Fruit fly (Drosophila melanogaster): ENCODE data around the gene CG17834.

Gene CG17834

DNA sequence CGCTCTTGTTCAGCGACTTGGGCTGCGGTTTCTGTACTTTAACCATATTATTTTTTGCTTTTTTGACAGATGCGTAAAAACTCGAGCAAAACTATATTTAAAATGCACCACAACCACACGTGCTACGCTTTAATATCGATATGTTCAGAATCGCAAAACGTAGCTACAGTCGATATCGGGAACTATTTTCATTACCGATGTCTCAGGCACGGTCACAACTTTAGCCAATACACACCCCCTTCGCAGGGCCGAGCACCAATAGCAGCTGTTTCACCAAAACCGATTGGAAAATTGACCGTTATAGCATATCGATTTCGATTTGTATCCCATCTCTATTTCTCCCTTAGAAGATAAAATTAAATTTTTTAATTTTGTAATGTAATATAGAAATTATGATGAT is 17.2 kb upstream of the CG17834 start, which contains the start of gene CG13096 (continued):
- TF ChIP-seq crp (GFP tag; optimal IDR thresholded peaks at IDR 0.05) (peak; percentile 73 to 95), gsb-n (tag; optimal IDR thresholded peaks at IDR 0.05) (no peak), CrebB (tag; optimal IDR thresholded peaks at IDR 0.05) (peak; percentile 6), CG6813 (GFP tag; optimal IDR thresholded peaks at IDR 0.05) (no peak), crc (GFP tag; optimal IDR thresholded peaks at IDR 0.05) (no peak), scrt (GFP tag; optimal IDR thresholded peaks at IDR 0.05) (no peak), hth (optimal IDR thresholded peaks at IDR 0.05) (no peak), dati (GFP tag; IDR thresholded peaks at IDR 0.05) (no peak), CG6654 (GFP tag; optimal IDR thresholded peaks at IDR 0.05) (no peak), HmgZ (tag; optimal IDR thresholded peaks at IDR 0.05) (peak; percentile 86), zen (tag; optimal IDR thresholded peaks at IDR 0.05) (peak; percentile 65), Nf-YC (tag; optimal IDR thresholded peaks at IDR 0.05) (peak; percentile 81), eve (GFP tag; optimal IDR thresholded peaks at IDR 0.05) (no peak), lab (GFP tag; optimal IDR thresholded peaks at IDR 0.05) (no peak), ranshi (GFP tag; IDR thresholded peaks at IDR 0.05) (no peak), Mrtf (GFP tag; IDR thresholded peaks at IDR 0.05) (no peak), ash1 (GFP tag; optimal IDR thresholded peaks at IDR 0.05) (no peak), peb (GFP tag; IDR thresholded peaks at IDR 0.05) (no peak), gem (tag; optimal IDR thresholded peaks at IDR 0.05) (no peak), jumu (GFP tag; optimal IDR thresholded peaks at IDR 0.05) (peak; percentile 14), so (GFP tag; IDR thresholded peaks at IDR 0.05) (no peak), oc (tag; optimal IDR thresholded peaks at IDR 0.05) (no peak), Hey (tag; optimal IDR thresholded peaks at IDR 0.05) (no peak), btn (GFP tag; optimal IDR thresholded peaks at IDR 0.05) (no peak), CG7963 (GFP tag; IDR thresholded peaks at IDR 0.05; ENCODE audit: partially characterized antibody) (peak; percentile 97), CG42726 (GFP tag; IDR thresholded peaks at IDR 0.05; ENCODE audit: partially characterized antibody) (peak; percentile 98), Ssrp (tag; optimal IDR thresholded peaks at IDR 0.05) (no peak), CG4424 (GFP tag; optimal IDR thresholded peaks at IDR 0.05) (peak; percentile 45), CG4282 (GFP tag; optimal IDR thresholded peaks at IDR 0.05) (no peak), corto (GFP tag; optimal IDR thresholded peaks at IDR 0.05) (no peak), hb (GFP tag; IDR thresholded peaks at IDR 0.05; ENCODE audit: partially characterized antibody) (peak; percentile 98), sqz (GFP tag; optimal IDR thresholded peaks at IDR 0.05) (no peak), CG15479 (GFP tag; optimal IDR thresholded peaks at IDR 0.05) (no peak), Rfx (GFP tag; IDR thresholded peaks at IDR 0.05) (peak; percentile 66), CG14710 (tag; optimal IDR thresholded peaks at IDR 0.05) (peak; percentile 76), CG3407 (GFP tag; optimal IDR thresholded peaks at IDR 0.05) (no peak), CG7839 (tag; optimal IDR thresholded peaks at IDR 0.05) (no peak), toy (GFP tag; IDR thresholded peaks at IDR 0.05) (no peak), Optix (GFP tag; IDR thresholded peaks at IDR 0.05) (no peak), CG8290 (GFP tag; optimal IDR thresholded peaks at IDR 0.05) (peak; percentile 90), CG8290 (tag; optimal IDR thresholded peaks at IDR 0.05) (peak; percentile 75 to 96), NC2α (GFP tag; optimal IDR thresholded peaks at IDR 0.05) (no peak), CG13123 (GFP tag; optimal IDR thresholded peaks at IDR 0.05) (no peak), tx (GFP tag; optimal IDR thresholded peaks at IDR 0.05) (no peak), mirr (GFP tag; optimal IDR thresholded peaks at IDR 0.05) (no peak), D (optimal IDR thresholded peaks at IDR 0.05) (no peak), D (GFP tag; optimal IDR thresholded peaks at IDR 0.05) (no peak), Bteb2 (GFP tag; optimal IDR thresholded peaks at IDR 0.05) (no peak), CG2875 (GFP tag; optimal IDR thresholded peaks at IDR 0.05) (no peak), org-1 (GFP tag; optimal IDR thresholded peaks at IDR 0.05) (no peak), pan (optimal IDR thresholded peaks at IDR 0.05) (no peak), pan (GFP tag; optimal IDR thresholded peaks at IDR 0.05 in 1 of 2, IDR thresholded peaks at IDR 0.05 in 1 of 2) (no peak)
